Worm (Caenorhabditis elegans) whole organism, L2 larva: ENCODE measurements around the gene srbc-44.
A peak's percentile ranks its signal among the peaks of the same experiment; 100 is the strongest.

ENCODE experiments used
- C34F6.9 ChIP-seq: fragments of 150-350 bp; optimal IDR thresholded peaks from 2 replicates; lab custom pipeline; 2014; ENCODE audit warnings: missing biosample characterization, missing genetic modification characterization
- F13H6.1 ChIP-seq: sonication (generic microtip); optimal IDR thresholded peaks from 2 replicates; lab custom pipeline; 2016; ENCODE audit warnings: missing genetic modification characterization, missing compliant biosample characterization
- R02D3.7 ChIP-seq: fragments of 150-350 bp; optimal IDR thresholded peaks from 2 replicates; lab custom pipeline; 2014; ENCODE audit warnings: missing biosample characterization, missing genetic modification characterization
- Y55F3AM.14 ChIP-seq: fragments of 200-800 bp; sonication (Bioruptor generic); optimal IDR thresholded peaks from 2 replicates; lab custom pipeline; 2018; ENCODE audit warnings: mild to moderate bottlenecking, missing genetic modification characterization, missing compliant biosample characterization
- ZK546.5 ChIP-seq: sonication (generic microtip); optimal IDR thresholded peaks from 2 replicates; lab custom pipeline; 2017; ENCODE audit warnings: missing biosample characterization, missing genetic modification characterization
- alr-1 ChIP-seq: fragments of 150-350 bp; optimal IDR thresholded peaks from 2 replicates; lab custom pipeline; 2014; ENCODE audit warnings: missing biosample characterization, missing genetic modification characterization
- aly-2 ChIP-seq: fragments of 150-350 bp; optimal IDR thresholded peaks from 2 replicates; lab custom pipeline; 2014; ENCODE audit warnings: missing biosample characterization, missing genetic modification characterization
- ama-1 ChIP-seq: fragments of 150-350 bp; optimal IDR thresholded peaks from 2 replicates; lab custom pipeline; 2018; ENCODE audit warnings: inconsistent platforms
- blmp-1 ChIP-seq: sonication (generic microtip); optimal IDR thresholded peaks from 2 replicates; lab custom pipeline; 2017; ENCODE audit warnings: missing genetic modification characterization, mild to moderate bottlenecking, missing compliant biosample characterization, antibody characterized with exemption, moderate library complexity; ENCODE audit not compliant: insufficient read depth
- ceh-16 ChIP-seq: fragments of 150-350 bp; optimal IDR thresholded peaks from 2 replicates; lab custom pipeline; 2014; ENCODE audit warnings: missing biosample characterization, missing genetic modification characterization
- ceh-82 ChIP-seq: fragments of 150-350 bp; optimal IDR thresholded peaks from 2 replicates; lab custom pipeline; 2014; ENCODE audit warnings: missing biosample characterization, missing genetic modification characterization
- crh-2 ChIP-seq: sonication (generic microtip); optimal IDR thresholded peaks from 2 replicates; lab custom pipeline; 2017; ENCODE audit warnings: missing biosample characterization, missing genetic modification characterization
- dmd-4 ChIP-seq: sonication (generic microtip); optimal IDR thresholded peaks from 2 replicates; lab custom pipeline; 2017; ENCODE audit warnings: missing biosample characterization, missing genetic modification characterization
- elt-1 ChIP-seq: fragments of 150-350 bp; optimal IDR thresholded peaks from 2 replicates; lab custom pipeline; 2014; ENCODE audit warnings: missing biosample characterization, missing genetic modification characterization
- elt-3 ChIP-seq: sonication (generic microtip); optimal IDR thresholded peaks from 2 replicates; lab custom pipeline; 2017; ENCODE audit warnings: missing biosample characterization, missing genetic modification characterization
- fos-1 ChIP-seq: fragments of 150-350 bp; optimal IDR thresholded peaks from 2 replicates; lab custom pipeline; 2014; ENCODE audit warnings: missing biosample characterization, missing genetic modification characterization
- lin-13 ChIP-seq: fragments of 150-350 bp; optimal IDR thresholded peaks from 2 replicates; lab custom pipeline; 2014; ENCODE audit warnings: missing biosample characterization, missing genetic modification reagents, missing genetic modification characterization
- lsy-2 ChIP-seq, 2 experiments: fragments of 150-350 bp in 1 of 2; sonication (generic microtip) in 1 of 2; optimal IDR thresholded peaks; 2 replicates each; lab custom pipeline; 2014 to 2017; ENCODE audit warnings: missing biosample characterization in 2 of 2, missing genetic modification characterization in 2 of 2
- mab-5 ChIP-seq: fragments of 150-350 bp; optimal IDR thresholded peaks from 2 replicates; lab custom pipeline; 2014; ENCODE audit warnings: missing biosample characterization, missing genetic modification characterization
- mdl-1 ChIP-seq, 2 experiments: fragments of 150-350 bp in 1 of 2; sonication (generic microtip) in 1 of 2; optimal IDR thresholded peaks; 2 replicates each; lab custom pipeline; 2017; ENCODE audit warnings: missing biosample characterization in 2 of 2, missing genetic modification characterization in 2 of 2
- nhr-10 ChIP-seq: sonication (generic microtip); optimal IDR thresholded peaks from 2 replicates; lab custom pipeline; 2017; ENCODE audit warnings: missing biosample characterization, missing genetic modification characterization
- nhr-11 ChIP-seq: fragments of 150-350 bp; optimal IDR thresholded peaks from 2 replicates; lab custom pipeline; 2014; ENCODE audit warnings: missing biosample characterization, missing genetic modification characterization
- nhr-129 ChIP-seq: fragments of 150-350 bp; optimal IDR thresholded peaks from 2 replicates; lab custom pipeline; 2014; ENCODE audit warnings: missing biosample characterization, missing genetic modification characterization
- nhr-21 ChIP-seq: fragments of 150-350 bp; optimal IDR thresholded peaks from 2 replicates; lab custom pipeline; 2014; ENCODE audit warnings: missing biosample characterization, missing genetic modification characterization
- nhr-23 ChIP-seq: fragments of 150-350 bp; optimal IDR thresholded peaks from 2 replicates; lab custom pipeline; 2014; ENCODE audit warnings: missing biosample characterization, missing genetic modification reagents, missing genetic modification characterization
- nhr-237 ChIP-seq: fragments of 150-350 bp; optimal IDR thresholded peaks from 2 replicates; lab custom pipeline; 2014; ENCODE audit warnings: missing biosample characterization, missing genetic modification characterization
- nhr-25 ChIP-seq: fragments of 150-350 bp; sonication (generic microtip); optimal IDR thresholded peaks from 3 replicates; lab custom pipeline; 2014; ENCODE audit warnings: missing biosample characterization, missing genetic modification characterization
- nhr-77 ChIP-seq: fragments of 150-350 bp; optimal IDR thresholded peaks from 2 replicates; lab custom pipeline; 2014; ENCODE audit warnings: missing biosample characterization, missing genetic modification characterization
- peb-1 ChIP-seq: fragments of 150-350 bp; optimal IDR thresholded peaks from 2 replicates; lab custom pipeline; 2014; ENCODE audit warnings: missing biosample characterization, missing genetic modification characterization
- sem-4 ChIP-seq: fragments of 150-350 bp; optimal IDR thresholded peaks from 2 replicates; lab custom pipeline; 2014; ENCODE audit warnings: missing biosample characterization, missing genetic modification reagents, missing genetic modification characterization
- skn-1 ChIP-seq: sonication (generic microtip); optimal IDR thresholded peaks from 2 replicates; lab custom pipeline; 2017; ENCODE audit warnings: missing biosample characterization, missing genetic modification characterization
- sma-3 ChIP-seq: sonication (generic microtip); optimal IDR thresholded peaks from 2 replicates; lab custom pipeline; 2016; ENCODE audit warnings: missing genetic modification reagents, missing genetic modification characterization, missing compliant biosample characterization
- unc-39 ChIP-seq: fragments of 150-350 bp; optimal IDR thresholded peaks from 2 replicates; lab custom pipeline; 2014; ENCODE audit warnings: missing biosample characterization, missing genetic modification characterization
- unc-55 ChIP-seq: fragments of 150-350 bp; sonication (generic microtip); optimal IDR thresholded peaks from 3 replicates; lab custom pipeline; 2014; ENCODE audit warnings: missing biosample characterization, missing genetic modification reagents, missing genetic modification characterization
- unc-62 ChIP-seq: fragments of 150-350 bp; optimal IDR thresholded peaks from 2 replicates; lab custom pipeline; 2014; ENCODE audit warnings: missing biosample characterization, missing genetic modification reagents, missing genetic modification characterization
- ztf-1 ChIP-seq: fragments of 200-800 bp; sonication (Bioruptor generic); conservative IDR thresholded peaks from 2 replicates; pipeline ENCODE4 v1.3.6; 2022; ENCODE audit warnings: missing genetic modification characterization, missing compliant biosample characterization
- ztf-11 ChIP-seq: sonication (generic microtip); optimal IDR thresholded peaks from 2 replicates; lab custom pipeline; 2017; ENCODE audit warnings: missing biosample characterization, missing genetic modification characterization
- ztf-4 ChIP-seq: fragments of 150-350 bp; optimal IDR thresholded peaks from 2 replicates; lab custom pipeline; 2014; ENCODE audit warnings: missing biosample characterization, missing genetic modification characterization

srbc-44 gene

DNA sequence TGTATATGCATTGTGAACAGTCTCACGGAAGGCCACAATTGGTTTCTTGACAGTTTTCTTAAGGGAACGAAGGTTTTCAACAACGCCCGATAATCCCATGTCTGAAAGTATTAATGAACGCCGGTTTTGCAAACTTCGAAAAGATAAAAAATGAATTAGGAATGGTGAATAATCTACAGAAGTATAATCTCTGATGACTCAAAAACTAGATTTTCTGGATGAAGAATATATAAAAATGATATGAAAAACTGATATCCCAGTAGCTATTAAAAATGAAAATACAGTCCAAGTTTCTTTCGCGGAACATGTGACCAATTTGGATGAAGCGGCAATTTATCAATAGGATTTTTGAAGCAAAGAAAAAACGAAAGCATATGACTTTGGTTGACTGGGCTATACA lies 25.7 kb upstream of the srbc-44 start, which contains the start of gene ZC443.3:
Gene ZC443.3 (minus strand): TSS at position 101 of the 400 bp plus-strand sequence.
- TF ChIP-seq ama-1 (lab: Kevin White, UChicago) (no peak), skn-1 (tag; lab: Kevin White, UChicago) (no peak), nhr-21 (tag; lab: Kevin White, UChicago) (no peak), sem-4 (tag; lab: Kevin White, UChicago) (no peak), sma-3 (GFP tag; lab: Kevin White, UChicago) (no peak), nhr-129 (tag; lab: Kevin White, UChicago) (no peak), nhr-11 (tag; lab: Kevin White, UChicago) (no peak)
- TF ChIP-seq, all 48 proteins: peak for 0

DNA sequence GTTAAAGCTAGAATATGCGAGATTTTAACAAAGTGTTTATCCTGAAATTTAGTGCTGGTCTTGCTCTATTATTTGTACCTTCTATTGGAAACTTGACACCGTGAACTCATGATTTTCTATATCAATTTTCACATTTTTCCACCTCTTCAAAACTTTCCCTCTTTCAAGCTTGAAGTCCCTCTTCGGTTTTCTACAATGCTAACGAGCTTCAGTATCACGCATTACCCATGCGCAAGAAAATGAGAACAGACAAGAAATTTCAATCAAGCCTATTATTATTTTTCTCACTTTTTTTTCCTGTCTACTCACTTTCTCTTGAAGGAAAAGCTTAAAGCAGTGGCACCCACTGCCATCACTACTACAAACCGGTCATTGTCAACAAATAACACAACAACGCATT lies 23.5 kb upstream of the srbc-44 start:
- TF ChIP-seq ztf-11 (tag; lab: Kevin White, UChicago) = no peak
- peak; percentile 15 for TF ChIP-seq ama-1 (lab: Kevin White, UChicago)
- TF ChIP-seq lsy-2 (tag; optimal IDR thresholded peaks at IDR 0.05; lab: Kevin White, UChicago) = peak in 1 of 2 experiments; percentile 5

DNA sequence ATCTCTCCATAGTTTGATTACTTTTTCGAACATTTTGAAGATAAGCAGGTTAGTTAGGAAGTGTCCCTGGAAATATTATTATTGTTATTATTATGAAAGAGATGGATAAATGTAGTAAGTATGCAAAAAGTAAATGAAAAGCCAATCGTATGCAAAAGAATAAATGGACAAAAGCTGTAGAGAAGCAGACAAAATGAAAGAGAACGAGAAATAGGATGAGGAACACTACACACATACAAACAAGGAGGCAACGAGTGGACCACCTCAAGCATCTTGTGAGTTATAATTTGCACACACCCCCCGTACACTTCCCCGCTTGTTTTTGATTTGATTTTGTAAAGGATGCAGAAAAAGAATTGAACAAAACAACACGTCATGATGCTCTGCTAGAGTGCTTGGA lies 22.8 kb upstream of the srbc-44 start, which contains the start of gene ZC443.2:
Gene ZC443.2 (minus strand): TSS at position 67 of the 400 bp plus-strand sequence.
- TF ChIP-seq ztf-11 (tag; lab: Kevin White, UChicago) (no peak), nhr-11 (tag; lab: Kevin White, UChicago) (no peak), nhr-10 (tag; lab: Kevin White, UChicago) (no peak), elt-3 (tag; lab: Kevin White, UChicago) (no peak), dmd-4 (tag; lab: Kevin White, UChicago) (no peak), unc-55 (GFP tag; lab: Kevin White, UChicago) (peak; percentile 64)

DNA sequence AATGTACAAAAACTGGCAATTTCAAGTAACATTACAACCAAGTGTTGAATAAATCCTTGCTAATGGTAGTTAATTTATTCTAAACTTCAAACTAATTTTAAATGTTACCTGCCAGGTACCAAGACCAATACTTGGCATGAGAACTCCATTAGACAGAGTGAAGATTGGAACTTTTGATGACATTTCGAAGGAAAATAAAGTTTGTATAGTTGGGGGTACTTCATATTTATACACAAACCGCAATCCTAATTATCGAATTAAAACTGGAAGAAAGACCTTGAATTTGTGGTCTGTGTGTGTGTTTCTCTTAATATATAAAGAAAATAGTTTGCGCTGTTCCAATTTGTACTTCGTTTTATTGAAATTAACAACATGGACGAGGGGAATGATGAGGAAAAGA lies 21.5 kb upstream of the srbc-44 start, which contains the start of gene ZC443.1:
Gene ZC443.1 (minus strand): TSS at position 205 of the 400 bp plus-strand sequence.
- no peak for TF ChIP-seq dmd-4 (tag; lab: Kevin White, UChicago)
- no peak for TF ChIP-seq F13H6.1 (tag; lab: Kevin White, UChicago)
- TF ChIP-seq Y55F3AM.14 (GFP tag; lab: Kevin White, UChicago) = no peak
- no peak for TF ChIP-seq lin-13 (GFP tag; lab: Kevin White, UChicago)
- TF ChIP-seq R02D3.7 (tag; lab: Kevin White, UChicago) = no peak
- TF ChIP-seq nhr-77 (tag; lab: Kevin White, UChicago) = no peak

DNA sequence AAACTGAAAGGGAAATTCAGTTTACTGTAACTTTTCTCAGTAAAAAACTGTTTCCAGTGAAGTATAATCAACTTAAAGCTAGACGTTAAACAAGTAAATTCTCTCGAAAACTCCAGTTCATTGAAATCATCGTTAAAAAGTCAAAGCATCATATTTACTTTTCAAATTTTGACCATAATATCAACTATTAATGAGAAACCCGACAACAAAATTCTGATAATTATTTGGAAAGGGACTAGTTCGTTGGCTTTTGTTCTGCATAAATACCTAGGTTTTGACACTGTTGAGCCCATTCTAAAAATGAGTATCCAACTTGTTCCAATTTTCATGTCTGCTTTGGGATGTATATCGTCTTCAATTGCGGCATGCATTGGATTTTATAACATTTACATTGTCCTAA lies 17.8 kb upstream of the srbc-44 start, which contains the start of gene ZC443.7:
Gene ZC443.7 (plus strand): TSS at position 301 of the 400 bp plus-strand sequence.
- TF ChIP-seq ceh-82 (tag; lab: Kevin White, UChicago) (no peak), C34F6.9 (tag; lab: Kevin White, UChicago) (no peak), nhr-23 (no peak), crh-2 (tag; lab: Kevin White, UChicago) (no peak), R02D3.7 (tag; lab: Kevin White, UChicago) (no peak), unc-39 (no peak), nhr-237 (tag; lab: Kevin White, UChicago) (no peak), nhr-25 (tag; lab: Kevin White, UChicago) (no peak), aly-2 (tag; lab: Kevin White, UChicago) (no peak), mab-5 (tag; lab: Kevin White, UChicago) (no peak), sem-4 (tag; lab: Kevin White, UChicago) (no peak), ZK546.5 (tag; lab: Kevin White, UChicago) (no peak), unc-62 (GFP tag; lab: Kevin White, UChicago) (no peak), blmp-1 (tag; lab: Kevin White, UChicago) (no peak)
- TF ChIP-seq, all 48 proteins: peak for 0

DNA sequence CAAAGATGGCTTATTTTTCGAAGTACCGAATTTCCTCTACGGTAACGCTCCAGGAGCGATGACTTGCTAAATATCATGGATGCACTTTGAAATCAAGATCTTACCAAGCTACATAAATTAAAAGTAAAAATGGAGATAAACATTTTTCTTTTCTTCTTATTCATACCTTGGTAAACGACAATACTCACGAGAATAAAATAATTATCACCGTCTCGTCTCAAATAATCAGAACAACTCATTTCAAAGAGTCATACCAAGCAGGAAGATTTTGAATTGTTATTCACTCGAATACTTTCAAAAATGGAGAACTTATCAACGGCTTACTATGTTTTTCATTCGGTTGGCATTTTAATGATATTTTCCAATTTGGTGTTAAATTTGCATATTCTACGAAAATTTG lies 14.9 kb upstream of the srbc-44 start, which contains the start of gene srbc-45:
Gene srbc-45 (plus strand): TSS at position 301 of the 400 bp plus-strand sequence.
- TF ChIP-seq elt-1 (tag; lab: Kevin White, UChicago) = no peak
- no peak for TF ChIP-seq unc-39
- no peak for TF ChIP-seq ceh-16
- TF ChIP-seq peb-1 (tag; lab: Kevin White, UChicago) = no peak
- TF ChIP-seq lsy-2 (tag; optimal IDR thresholded peaks at IDR 0.05; lab: Kevin White, UChicago) = no peak
- no peak for TF ChIP-seq nhr-129 (tag; lab: Kevin White, UChicago)
- TF ChIP-seq ztf-11 (tag; lab: Kevin White, UChicago) = no peak
- no peak for TF ChIP-seq fos-1
- no peak for TF ChIP-seq alr-1 (tag; lab: Kevin White, UChicago)
- no peak for TF ChIP-seq ztf-1 (GFP tag; lab: Robert Waterston, UW)
- no peak for TF ChIP-seq dmd-4 (tag; lab: Kevin White, UChicago)
- TF ChIP-seq skn-1 (tag; lab: Kevin White, UChicago) = no peak
- TF ChIP-seq nhr-237 (tag; lab: Kevin White, UChicago) = no peak
- no peak for TF ChIP-seq mdl-1 (tag; optimal IDR thresholded peaks at IDR 0.05; lab: Kevin White, UChicago)
- TF ChIP-seq nhr-10 (tag; lab: Kevin White, UChicago) = no peak
- TF ChIP-seq ceh-82 (tag; lab: Kevin White, UChicago) = no peak
- TF ChIP-seq unc-62 (GFP tag; lab: Kevin White, UChicago) = no peak
- no peak for TF ChIP-seq ztf-4 (tag; lab: Kevin White, UChicago)
- no peak for TF ChIP-seq ama-1 (lab: Kevin White, UChicago)
- no peak for TF ChIP-seq aly-2 (tag; lab: Kevin White, UChicago)
